Worm (Caenorhabditis elegans) whole organism, L1 larva: ENCODE results near the gene R05D3.12.

Experiments used
- C16A3.4 ChIP-seq: fragments of 150-350 bp; optimal IDR thresholded peaks from 2 replicates; lab custom pipeline; 2014; ENCODE audit warnings: missing biosample characterization, missing genetic modification characterization
- alr-1 ChIP-seq: fragments of 200-800 bp; sonication (Bioruptor generic); optimal IDR thresholded peaks from 2 replicates; lab custom pipeline; 2018; ENCODE audit warnings: borderline replicate concordance, mild to moderate bottlenecking, missing genetic modification characterization, missing compliant biosample characterization
- aly-2 ChIP-seq: fragments of 150-350 bp; optimal IDR thresholded peaks from 2 replicates; lab custom pipeline; 2014; ENCODE audit warnings: missing biosample characterization, missing genetic modification characterization
- ama-1 ChIP-seq: fragments of 150-350 bp; optimal IDR thresholded peaks from 2 replicates; lab custom pipeline; 2014
- blmp-1 ChIP-seq: fragments of 150-350 bp; optimal IDR thresholded peaks from 2 replicates; lab custom pipeline; 2014; ENCODE audit warnings: missing biosample characterization, missing genetic modification characterization
- ceh-8 ChIP-seq: fragments of 200-800 bp; sonication (Bioruptor generic); optimal IDR thresholded peaks from 2 replicates; lab custom pipeline; 2018; ENCODE audit warnings: mild to moderate bottlenecking, missing genetic modification characterization, moderate library complexity, missing compliant biosample characterization
- ceh-82 ChIP-seq, 3 experiments: fragments of 150-350 bp in 1 of 3; sonication (generic microtip) in 2 of 3; optimal IDR thresholded peaks; 2 replicates each; lab custom pipeline; 2014 to 2017; ENCODE audit warnings: missing biosample characterization in 3 of 3, missing genetic modification characterization in 3 of 3
- ceh-88 ChIP-seq: fragments of 200-800 bp; sonication (Bioruptor generic); IDR thresholded peaks from 2 replicates; pipeline ENCODE4 v1.3.6; 2022; ENCODE audit warnings: missing genetic modification characterization, missing compliant biosample characterization
- dsc-1 ChIP-seq: sonication (generic microtip); optimal IDR thresholded peaks from 2 replicates; lab custom pipeline; 2016; ENCODE audit warnings: mild to moderate bottlenecking, missing genetic modification characterization, missing compliant biosample characterization
- efl-1 ChIP-seq, 4 experiments: fragments of 150-350 bp; optimal IDR thresholded peaks in 3 of 4; peaks in 1 of 4; 1 replicate in 1 of 4; 2 replicates in 3 of 4; lab custom pipeline; 2014; ENCODE audit warnings: missing biosample characterization in 2 of 4, missing genetic modification characterization in 2 of 4, missing genetic modification reagents in 2 of 4
- efl-3 ChIP-seq: fragments of 200-800 bp; sonication (Bioruptor generic); optimal IDR thresholded peaks from 2 replicates; lab custom pipeline; 2018; ENCODE audit warnings: mild to moderate bottlenecking, missing genetic modification characterization, missing compliant biosample characterization
- egl-13 ChIP-seq: sonication (generic microtip); optimal IDR thresholded peaks from 2 replicates; lab custom pipeline; 2016; ENCODE audit warnings: missing genotype, missing genetic modification reagents, missing genetic modification characterization, missing compliant biosample characterization
- elt-3 ChIP-seq, 6 experiments: fragments of 150-350 bp in 1 of 6; sonication (generic microtip); optimal IDR thresholded peaks; 2 replicates each; lab custom pipeline; 2017 to 2018; ENCODE audit warnings: missing biosample characterization in 6 of 6, missing genetic modification characterization in 6 of 6, inconsistent platforms in 1 of 6
- ets-5 ChIP-seq: fragments of 200-800 bp; sonication (Bioruptor generic); IDR thresholded peaks from 2 replicates; pipeline ENCODE4 v1.3.6; 2022; ENCODE audit warnings: missing genetic modification characterization, missing compliant biosample characterization
- fkh-10 ChIP-seq: sonication (generic microtip); optimal IDR thresholded peaks from 2 replicates; lab custom pipeline; 2017; ENCODE audit warnings: missing biosample characterization, missing genetic modification reagents, missing genetic modification characterization
- fkh-4 ChIP-seq: sonication (generic microtip); optimal IDR thresholded peaks from 2 replicates; lab custom pipeline; 2016; ENCODE audit warnings: missing compliant biosample characterization, missing genetic modification characterization, borderline replicate concordance
- fkh-8 ChIP-seq: sonication (generic microtip); optimal IDR thresholded peaks from 2 replicates; lab custom pipeline; 2016; ENCODE audit warnings: mild to moderate bottlenecking, missing genetic modification characterization, missing compliant biosample characterization
- fos-1 ChIP-seq: fragments of 150-350 bp; optimal IDR thresholded peaks from 2 replicates; lab custom pipeline; 2014; ENCODE audit warnings: missing biosample characterization, missing genetic modification characterization
- hlh-17 ChIP-seq: fragments of 200-800 bp; sonication (Bioruptor generic); optimal IDR thresholded peaks from 2 replicates; lab custom pipeline; 2018; ENCODE audit warnings: missing genetic modification characterization, mild to moderate bottlenecking, missing compliant biosample characterization, moderate library complexity, borderline replicate concordance
- hlh-4 ChIP-seq: sonication (generic microtip); optimal IDR thresholded peaks from 2 replicates; lab custom pipeline; 2016; ENCODE audit warnings: mild to moderate bottlenecking, missing genetic modification characterization, missing compliant biosample characterization
- hpl-2 ChIP-seq: fragments of 150-350 bp; optimal IDR thresholded peaks from 2 replicates; lab custom pipeline; 2014; ENCODE audit warnings: missing biosample characterization, missing genetic modification reagents, missing genetic modification characterization
- isw-1 ChIP-seq: fragments of 200-800 bp; sonication (Bioruptor generic); IDR thresholded peaks from 2 replicates; pipeline ENCODE4 v1.3.6; 2022; ENCODE audit warnings: missing genetic modification characterization, missing compliant biosample characterization
- jun-1 ChIP-seq: fragments of 150-350 bp; optimal IDR thresholded peaks from 2 replicates; lab custom pipeline; 2014; ENCODE audit warnings: missing biosample characterization, missing genetic modification reagents, missing genetic modification characterization
- lin-14 ChIP-seq: fragments of 200-800 bp; sonication (Bioruptor generic); optimal IDR thresholded peaks from 2 replicates; lab custom pipeline; 2018; ENCODE audit warnings: mild to moderate bottlenecking, missing genetic modification characterization, moderate library complexity, missing compliant biosample characterization
- lin-15B ChIP-seq: fragments of 150-350 bp; sonication (generic microtip); optimal IDR thresholded peaks from 3 replicates; lab custom pipeline; 2014; ENCODE audit warnings: missing biosample characterization, missing genetic modification characterization
- lir-3 ChIP-seq: sonication (generic microtip); optimal IDR thresholded peaks from 2 replicates; lab custom pipeline; 2016; ENCODE audit warnings: mild to moderate bottlenecking, missing genetic modification characterization, moderate library complexity, missing compliant biosample characterization; ENCODE audit not compliant: poor library complexity
- mab-9 ChIP-seq: fragments of 200-800 bp; sonication (Bioruptor generic); IDR thresholded peaks from 2 replicates; pipeline ENCODE4 v1.3.6; 2022; ENCODE audit warnings: missing genetic modification reagents, missing genetic modification characterization, missing compliant biosample characterization
- mdl-1 ChIP-seq, 2 experiments: fragments of 150-350 bp; optimal IDR thresholded peaks; 2 replicates each; lab custom pipeline; 2014 to 2017; ENCODE audit warnings: missing biosample characterization in 2 of 2, missing genetic modification characterization in 2 of 2, inconsistent platforms in 1 of 2
- nhr-11 ChIP-seq: fragments of 150-350 bp; optimal IDR thresholded peaks from 2 replicates; lab custom pipeline; 2014; ENCODE audit warnings: missing biosample characterization, missing genetic modification characterization
- nhr-12 ChIP-seq: sonication (generic microtip); optimal IDR thresholded peaks from 2 replicates; lab custom pipeline; 2017; ENCODE audit warnings: missing biosample characterization, missing genetic modification characterization
- nhr-20 ChIP-seq: sonication (generic microtip); optimal IDR thresholded peaks from 2 replicates; lab custom pipeline; 2016; ENCODE audit warnings: mild to moderate bottlenecking, missing genetic modification characterization, missing compliant biosample characterization
- nhr-237 ChIP-seq: fragments of 150-350 bp; optimal IDR thresholded peaks from 2 replicates; lab custom pipeline; 2014; ENCODE audit warnings: missing biosample characterization, missing genetic modification characterization
- nhr-28 ChIP-seq: fragments of 150-350 bp; optimal IDR thresholded peaks from 2 replicates; lab custom pipeline; 2014; ENCODE audit warnings: missing biosample characterization, missing genetic modification characterization
- nhr-76 ChIP-seq: sonication (generic microtip); optimal IDR thresholded peaks from 2 replicates; lab custom pipeline; 2017; ENCODE audit warnings: missing biosample characterization, missing genetic modification characterization
- nhr-84 ChIP-seq: sonication (generic microtip); optimal IDR thresholded peaks from 2 replicates; lab custom pipeline; 2017; ENCODE audit warnings: missing biosample characterization, missing genetic modification characterization
- nhr-85 ChIP-seq: sonication (generic microtip); peaks from one replicate; lab custom pipeline; 2016; ENCODE audit warnings: missing genetic modification characterization, inconsistent platforms, missing compliant biosample characterization
- nhr-90 ChIP-seq: sonication (generic microtip); optimal IDR thresholded peaks from 2 replicates; lab custom pipeline; 2016; ENCODE audit warnings: mild to moderate bottlenecking, missing genetic modification characterization, missing compliant biosample characterization; ENCODE audit not compliant: poor library complexity
- pag-3 ChIP-seq: sonication (generic microtip); optimal IDR thresholded peaks from 2 replicates; lab custom pipeline; 2017; ENCODE audit warnings: missing genetic modification characterization, mild to moderate bottlenecking, missing compliant biosample characterization, antibody characterized with exemption, borderline replicate concordance; ENCODE audit not compliant: insufficient read depth
- skn-1 ChIP-seq: fragments of 150-350 bp; optimal IDR thresholded peaks from 2 replicates; lab custom pipeline; 2014; ENCODE audit warnings: missing biosample characterization, missing genetic modification characterization
- snu-23 ChIP-seq: sonication (generic microtip); optimal IDR thresholded peaks from 2 replicates; lab custom pipeline; 2016; ENCODE audit warnings: missing genetic modification characterization, missing compliant biosample characterization
- sox-4 ChIP-seq: sonication (generic microtip); optimal IDR thresholded peaks from 2 replicates; lab custom pipeline; 2016; ENCODE audit warnings: missing genetic modification characterization, missing compliant biosample characterization
- sptf-1 ChIP-seq: fragments of 150-350 bp; optimal IDR thresholded peaks from 2 replicates; lab custom pipeline; 2014; ENCODE audit warnings: missing biosample characterization, missing genetic modification characterization
- swsn-7 ChIP-seq: sonication (generic microtip); optimal IDR thresholded peaks from 2 replicates; lab custom pipeline; 2016; ENCODE audit warnings: missing genetic modification characterization, missing compliant biosample characterization
- tbx-2 ChIP-seq: sonication (generic microtip); optimal IDR thresholded peaks from 2 replicates; lab custom pipeline; 2016; ENCODE audit warnings: missing genetic modification characterization, missing compliant biosample characterization
- unc-130 ChIP-seq: fragments of 150-350 bp; optimal IDR thresholded peaks from 2 replicates; lab custom pipeline; 2017; ENCODE audit warnings: missing biosample characterization, missing genetic modification characterization, inconsistent platforms
- unc-30 ChIP-seq: sonication (generic microtip); optimal IDR thresholded peaks from 2 replicates; lab custom pipeline; 2017; ENCODE audit warnings: missing biosample characterization, missing genetic modification characterization
- vab-15 ChIP-seq: sonication (generic microtip); optimal IDR thresholded peaks from 2 replicates; lab custom pipeline; 2017; ENCODE audit warnings: missing genotype, mild to moderate bottlenecking, missing genetic modification characterization, missing compliant biosample characterization
- zag-1 ChIP-seq: fragments of 150-350 bp; optimal IDR thresholded peaks from 2 replicates; lab custom pipeline; 2014; ENCODE audit warnings: missing biosample characterization, missing genetic modification characterization
- zip-4 ChIP-seq: fragments of 200-800 bp; sonication (Bioruptor generic); optimal IDR thresholded peaks from 2 replicates; lab custom pipeline; 2018; ENCODE audit warnings: mild to moderate bottlenecking, missing genetic modification characterization, moderate library complexity, missing compliant biosample characterization

The R05D3.12 gene

DNA sequence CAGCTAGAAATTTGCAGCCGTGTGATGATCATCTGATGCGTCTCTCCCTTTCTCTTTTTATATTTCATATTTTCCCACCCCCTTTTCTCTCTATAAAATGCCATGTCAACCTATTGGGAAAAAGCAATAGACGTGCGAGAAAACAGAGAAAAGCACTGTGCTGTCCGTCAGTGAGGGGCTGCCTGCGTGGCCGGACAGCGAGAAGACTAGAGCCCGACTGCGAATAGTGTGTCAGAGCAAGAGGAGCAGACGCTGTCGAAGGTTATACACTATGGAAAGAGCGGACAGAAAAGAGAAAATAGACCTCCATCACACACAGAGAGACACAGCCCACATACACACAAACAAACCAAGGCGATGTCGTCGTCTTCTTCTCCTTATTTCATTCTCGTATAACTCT is 44.3 kb downstream of the R05D3.12 start (continued):
- TF ChIP-seq unc-130 (tag; lab: Kevin White, UChicago) (no peak), ceh-82 (tag; optimal IDR thresholded peaks at IDR 0.05; lab: Kevin White, UChicago) (peak in 2 of 3 experiments; percentile 17 to 54), lin-14 (peak; percentile 85), jun-1 (tag; lab: Kevin White, UChicago) (peak; percentile 47), lir-3 (tag; lab: Kevin White, UChicago) (no peak), isw-1 (GFP tag; lab: Robert Waterston, UW) (no peak), ceh-8 (GFP tag; lab: Kevin White, UChicago) (no peak), skn-1 (peak; percentile 22), mab-9 (no peak), sptf-1 (no peak), unc-30 (tag; lab: Kevin White, UChicago) (no peak), fos-1 (tag; lab: Kevin White, UChicago) (no peak), nhr-12 (tag; lab: Kevin White, UChicago) (no peak), lin-15B (tag; lab: Kevin White, UChicago) (no peak), nhr-85 (tag; lab: Kevin White, UChicago) (peak; percentile 60), alr-1 (tag; lab: Kevin White, UChicago) (no peak), zag-1 (tag; lab: Kevin White, UChicago) (no peak), ceh-88 (GFP tag; lab: Robert Waterston, UW) (no peak), blmp-1 (tag; lab: Kevin White, UChicago) (peak; percentile 55), nhr-11 (tag; lab: Kevin White, UChicago) (no peak), nhr-84 (no peak), dsc-1 (peak; percentile 27), aly-2 (tag; lab: Kevin White, UChicago) (no peak), sox-4 (tag; lab: Kevin White, UChicago) (no peak), efl-3 (no peak), nhr-76 (no peak), fkh-10 (GFP tag; lab: Kevin White, UChicago) (no peak), hpl-2 (GFP tag; lab: Kevin White, UChicago) (no peak), egl-13 (tag; lab: Kevin White, UChicago) (no peak), nhr-28 (tag; lab: Kevin White, UChicago) (no peak), C16A3.4 (tag; lab: Kevin White, UChicago) (peak; percentile 56), vab-15 (tag; lab: Kevin White, UChicago) (no peak), swsn-7 (tag; lab: Kevin White, UChicago) (peak; percentile 62), snu-23 (peak; percentile 89), mdl-1 (tag; optimal IDR thresholded peaks at IDR 0.05; lab: Kevin White, UChicago) (peak in 1 of 2 experiments; percentile 63), hlh-17 (no peak), ama-1 (lab: Kevin White, UChicago) (peak; percentile 45), zip-4 (no peak), hlh-4 (tag; lab: Kevin White, UChicago) (no peak), pag-3 (tag; lab: Kevin White, UChicago) (no peak), ets-5 (no peak), nhr-20 (peak; percentile 71), fkh-4 (tag; lab: Kevin White, UChicago) (no peak), tbx-2 (tag; lab: Kevin White, UChicago) (peak; percentile 70), nhr-237 (no peak), elt-3 (tag; optimal IDR thresholded peaks at IDR 0.05; lab: Kevin White, UChicago) (peak in 2 of 6 experiments; percentile 12 to 18), fkh-8 (tag; lab: Kevin White, UChicago) (peak; percentile 68), efl-1 (optimal IDR thresholded peaks at IDR 0.05; lab: Kevin White, UChicago) (peak; percentile 57 to 79), efl-1 (GFP tag; optimal IDR thresholded peaks at IDR 0.05 in 1 of 2; lab: Kevin White, UChicago) (peak; percentile 37 to 94), nhr-90 (tag; lab: Kevin White, UChicago) (peak; percentile 41)
